Worm (Caenorhabditis elegans) whole organism, L4 larva: ENCODE results near the gene B0464.6.

Experiments used
- F10B5.3 ChIP-seq: sonication (generic microtip); optimal IDR thresholded peaks from 2 replicates; lab custom pipeline; 2016; ENCODE audit warnings: mild to moderate bottlenecking, missing genetic modification characterization, missing compliant biosample characterization
- F44E2.7 ChIP-seq: fragments of 200-800 bp; sonication (Bioruptor generic); IDR thresholded peaks from 2 replicates; pipeline ENCODE4 v2.1.2; 2022; ENCODE audit warnings: missing genetic modification characterization, missing compliant biosample characterization
- F49E8.2 ChIP-seq: sonication (generic microtip); optimal IDR thresholded peaks from 2 replicates; lab custom pipeline; 2016; ENCODE audit warnings: missing compliant biosample characterization, mild to moderate bottlenecking, missing genetic modification characterization, borderline replicate concordance
- Y48G9A.11 ChIP-seq: fragments of 200-800 bp; sonication (Bioruptor generic); IDR thresholded peaks from 2 replicates; pipeline ENCODE4 v1.3.6; 2022; ENCODE audit warnings: missing genetic modification reagents, missing genetic modification characterization, missing compliant biosample characterization
- ZK337.2 ChIP-seq: fragments of 200-800 bp; sonication (Bioruptor generic); IDR thresholded peaks from 2 replicates; pipeline ENCODE4 v1.3.6; 2022; ENCODE audit warnings: missing genetic modification reagents, missing genetic modification characterization, missing compliant biosample characterization
- ZK546.5 ChIP-seq, 2 experiments: sonication (generic microtip); optimal IDR thresholded peaks; 2 replicates each; lab custom pipeline; 2017; ENCODE audit warnings: missing biosample characterization in 2 of 2, missing genetic modification characterization in 2 of 2
- aha-1 ChIP-seq: fragments of 150-350 bp; peaks from one replicate; lab custom pipeline; 2014; ENCODE audit warnings: missing biosample characterization, missing genetic modification characterization
- ama-1 ChIP-seq: fragments of 150-350 bp; optimal IDR thresholded peaks from 2 replicates; lab custom pipeline; 2014; ENCODE audit warnings: inconsistent platforms, mixed read lengths
- arid-1 ChIP-seq: fragments of 200-800 bp; sonication (Bioruptor generic); conservative IDR thresholded peaks from 2 replicates; pipeline ENCODE4 v1.3.6; 2022; ENCODE audit warnings: missing genetic modification reagents, missing genetic modification characterization, missing compliant biosample characterization
- attf-4 ChIP-seq: sonication (generic microtip); optimal IDR thresholded peaks from 3 replicates; lab custom pipeline; 2017; ENCODE audit warnings: missing biosample characterization, missing genetic modification characterization
- ceh-62 ChIP-seq: sonication (generic microtip); optimal IDR thresholded peaks from 2 replicates; lab custom pipeline; 2017; ENCODE audit warnings: missing biosample characterization, missing genetic modification characterization
- ceh-82 ChIP-seq: sonication (generic microtip); optimal IDR thresholded peaks from 2 replicates; lab custom pipeline; 2017; ENCODE audit warnings: missing biosample characterization, missing genetic modification characterization
- ces-1 ChIP-seq: fragments of 150-350 bp; sonication (generic microtip); optimal IDR thresholded peaks from 4 replicates; lab custom pipeline; 2014; ENCODE audit warnings: missing biosample characterization, missing genetic modification reagents, missing genetic modification characterization
- daf-12 ChIP-seq: fragments of 150-350 bp; optimal IDR thresholded peaks from 2 replicates; lab custom pipeline; 2014; ENCODE audit warnings: missing biosample characterization, missing genetic modification reagents, missing genetic modification characterization
- daf-16 ChIP-seq, 3 experiments: sonication (generic microtip); optimal IDR thresholded peaks; 2 replicates each; lab custom pipeline; 2016 to 2017; ENCODE audit warnings: missing genetic modification characterization in 3 of 3, missing genetic modification reagents in 3 of 3, mild to moderate bottlenecking in 2 of 3, missing compliant biosample characterization in 2 of 3, missing biosample characterization in 1 of 3, moderate library complexity in 1 of 3
- dmd-6 ChIP-seq: fragments of 200-800 bp; sonication (Bioruptor generic); IDR thresholded peaks from 2 replicates; pipeline ENCODE4 v1.3.6; 2022; ENCODE audit warnings: missing genetic modification reagents, missing genetic modification characterization, missing compliant biosample characterization
- dmd-8 ChIP-seq: fragments of 200-800 bp; sonication (Bioruptor generic); IDR thresholded peaks from 2 replicates; pipeline ENCODE4 v1.3.6; 2022; ENCODE audit warnings: missing genetic modification characterization, missing compliant biosample characterization
- dmd-9 ChIP-seq: fragments of 200-800 bp; sonication (Bioruptor generic); IDR thresholded peaks from 2 replicates; pipeline ENCODE4 v1.3.6; 2022; ENCODE audit warnings: missing genetic modification reagents, missing genetic modification characterization, missing compliant biosample characterization
- dpl-1 ChIP-seq: fragments of 150-350 bp; optimal IDR thresholded peaks from 2 replicates; lab custom pipeline; 2014; ENCODE audit warnings: missing biosample characterization, missing genetic modification reagents, missing genetic modification characterization
- dve-1 ChIP-seq: sonication (generic microtip); optimal IDR thresholded peaks from 2 replicates; lab custom pipeline; 2017; ENCODE audit warnings: antibody characterized with exemption, mild to moderate bottlenecking, missing genetic modification characterization, missing compliant biosample characterization; ENCODE audit not compliant: insufficient read depth
- fkh-10 ChIP-seq: fragments of 150-350 bp; optimal IDR thresholded peaks from 2 replicates; lab custom pipeline; 2014; ENCODE audit warnings: missing biosample characterization, missing genetic modification reagents, missing genetic modification characterization
- fos-1 ChIP-seq: fragments of 150-350 bp; optimal IDR thresholded peaks from 2 replicates; lab custom pipeline; 2014; ENCODE audit warnings: missing biosample characterization, missing genetic modification characterization
- hlh-11 ChIP-seq: fragments of 200-800 bp; sonication (Bioruptor generic); optimal IDR thresholded peaks from 2 replicates; lab custom pipeline; 2018; ENCODE audit warnings: mild to moderate bottlenecking, missing genetic modification characterization, missing compliant biosample characterization
- jun-1 ChIP-seq: fragments of 150-350 bp; optimal IDR thresholded peaks from 2 replicates; lab custom pipeline; 2014; ENCODE audit warnings: missing biosample characterization, missing genetic modification reagents, missing genetic modification characterization
- lin-13 ChIP-seq: fragments of 150-350 bp; optimal IDR thresholded peaks from 2 replicates; lab custom pipeline; 2014; ENCODE audit warnings: missing biosample characterization, missing genetic modification reagents, missing genetic modification characterization
- lin-15B ChIP-seq: fragments of 150-350 bp; sonication (generic microtip); optimal IDR thresholded peaks from 3 replicates; lab custom pipeline; 2014; ENCODE audit warnings: missing biosample characterization, missing genetic modification characterization
- lin-38 ChIP-seq: fragments of 200-800 bp; sonication (Bioruptor generic); IDR thresholded peaks from 2 replicates; pipeline ENCODE4 v1.3.6; 2022; ENCODE audit warnings: missing genetic modification reagents, missing genetic modification characterization, missing compliant biosample characterization
- madf-5 ChIP-seq, 2 experiments: fragments of 200-800 bp; sonication (Bioruptor generic); IDR thresholded peaks; 2 replicates each; pipeline ENCODE4 v1.3.6; 2022; ENCODE audit warnings: missing compliant biosample characterization in 2 of 2, missing genetic modification characterization in 2 of 2
- madf-9 ChIP-seq: fragments of 200-800 bp; sonication (Bioruptor generic); conservative IDR thresholded peaks from 2 replicates; pipeline ENCODE4 v1.3.6; 2022; ENCODE audit warnings: missing genetic modification reagents, missing genetic modification characterization, missing compliant biosample characterization
- mep-1 ChIP-seq: fragments of 150-350 bp; sonication (generic microtip); optimal IDR thresholded peaks from 3 replicates; lab custom pipeline; 2014; ENCODE audit warnings: missing biosample characterization, missing genetic modification characterization
- mes-2 ChIP-seq: sonication (generic microtip); optimal IDR thresholded peaks from 2 replicates; lab custom pipeline; 2016; ENCODE audit warnings: missing genotype, mild to moderate bottlenecking, missing genetic modification characterization, missing compliant biosample characterization; ENCODE audit not compliant: poor library complexity, severe bottlenecking
- mxl-2 ChIP-seq: fragments of 200-800 bp; sonication (Bioruptor generic); conservative IDR thresholded peaks from 2 replicates; pipeline ENCODE4 v1.3.6; 2022; ENCODE audit warnings: missing genetic modification reagents, missing genetic modification characterization, missing compliant biosample characterization
- mxl-3 ChIP-seq: fragments of 200-800 bp; sonication (Bioruptor generic); optimal IDR thresholded peaks from 2 replicates; lab custom pipeline; 2018; ENCODE audit warnings: mild to moderate bottlenecking, missing genetic modification characterization, missing compliant biosample characterization
- nhr-237 ChIP-seq: sonication (generic microtip); optimal IDR thresholded peaks from 2 replicates; lab custom pipeline; 2017; ENCODE audit warnings: missing biosample characterization, missing genetic modification characterization
- nhr-25 ChIP-seq: sonication (generic microtip); optimal IDR thresholded peaks from 2 replicates; lab custom pipeline; 2017; ENCODE audit warnings: missing genetic modification characterization, mild to moderate bottlenecking, missing compliant biosample characterization, antibody characterized with exemption, moderate library complexity, borderline replicate concordance; ENCODE audit not compliant: insufficient read depth
- nhr-42 ChIP-seq: fragments of 200-800 bp; sonication (Bioruptor generic); IDR thresholded peaks from 2 replicates; pipeline ENCODE4 v1.3.6; 2022; ENCODE audit warnings: missing genetic modification characterization, missing compliant biosample characterization
- nhr-76 ChIP-seq: fragments of 150-350 bp; optimal IDR thresholded peaks from 2 replicates; lab custom pipeline; 2014; ENCODE audit warnings: missing biosample characterization, missing genetic modification characterization
- pqm-1 ChIP-seq: sonication (generic microtip); optimal IDR thresholded peaks from 2 replicates; lab custom pipeline; 2017; ENCODE audit warnings: missing biosample characterization, missing genetic modification characterization
- skn-1 ChIP-seq: fragments of 150-350 bp; optimal IDR thresholded peaks from 2 replicates; lab custom pipeline; 2014; ENCODE audit warnings: missing biosample characterization, missing genetic modification characterization
- snpc-1.2 ChIP-seq: fragments of 200-800 bp; sonication (Bioruptor generic); IDR thresholded peaks from 2 replicates; pipeline ENCODE4 v1.3.6; 2022; ENCODE audit warnings: missing genetic modification reagents, missing genetic modification characterization, missing compliant biosample characterization
- spr-1 ChIP-seq: sonication (generic microtip); optimal IDR thresholded peaks from 2 replicates; lab custom pipeline; 2016; ENCODE audit warnings: mild to moderate bottlenecking, missing genetic modification characterization, missing compliant biosample characterization
- tag-97 ChIP-seq: fragments of 200-800 bp; sonication (Bioruptor generic); IDR thresholded peaks from 2 replicates; pipeline ENCODE4 v1.3.6; 2022; ENCODE audit warnings: missing genetic modification characterization, missing compliant biosample characterization
- tra-1 ChIP-seq: fragments of 200-800 bp; sonication (Bioruptor generic); IDR thresholded peaks from 2 replicates; pipeline ENCODE4 v1.3.6; 2022; ENCODE audit warnings: missing genetic modification reagents, missing genetic modification characterization, missing compliant biosample characterization
- unc-130 ChIP-seq: sonication (generic microtip); optimal IDR thresholded peaks from 2 replicates; lab custom pipeline; 2016; ENCODE audit warnings: missing genetic modification reagents, missing genetic modification characterization, missing compliant biosample characterization
- unc-39 ChIP-seq: sonication (generic microtip); optimal IDR thresholded peaks from 2 replicates; lab custom pipeline; 2017; ENCODE audit warnings: missing biosample characterization, missing genetic modification characterization
- unc-62 ChIP-seq, 3 experiments: fragments of 150-350 bp in 1 of 3; sonication (generic microtip); optimal IDR thresholded peaks in 2 of 3; peaks in 1 of 3; 1 replicate in 1 of 3; 2 replicates in 2 of 3; lab custom pipeline; 2014 to 2017; ENCODE audit warnings: missing biosample characterization in 3 of 3, missing genetic modification characterization in 3 of 3, missing genetic modification reagents in 3 of 3, missing genotype in 1 of 3
- zfp-2 ChIP-seq: sonication (generic microtip); optimal IDR thresholded peaks from 2 replicates; lab custom pipeline; 2016; ENCODE audit warnings: mild to moderate bottlenecking, missing genetic modification characterization, missing compliant biosample characterization
- zip-2 ChIP-seq: fragments of 150-350 bp; optimal IDR thresholded peaks from 2 replicates; lab custom pipeline; 2014; ENCODE audit warnings: missing biosample characterization, missing genetic modification characterization
- ztf-11 ChIP-seq: fragments of 150-350 bp; optimal IDR thresholded peaks from 2 replicates; lab custom pipeline; 2014; ENCODE audit warnings: missing biosample characterization, missing genetic modification characterization
- ztf-7 ChIP-seq: fragments of 150-350 bp; optimal IDR thresholded peaks from 2 replicates; lab custom pipeline; 2014; ENCODE audit warnings: missing biosample characterization, missing genetic modification characterization

The B0464.6 gene

DNA sequence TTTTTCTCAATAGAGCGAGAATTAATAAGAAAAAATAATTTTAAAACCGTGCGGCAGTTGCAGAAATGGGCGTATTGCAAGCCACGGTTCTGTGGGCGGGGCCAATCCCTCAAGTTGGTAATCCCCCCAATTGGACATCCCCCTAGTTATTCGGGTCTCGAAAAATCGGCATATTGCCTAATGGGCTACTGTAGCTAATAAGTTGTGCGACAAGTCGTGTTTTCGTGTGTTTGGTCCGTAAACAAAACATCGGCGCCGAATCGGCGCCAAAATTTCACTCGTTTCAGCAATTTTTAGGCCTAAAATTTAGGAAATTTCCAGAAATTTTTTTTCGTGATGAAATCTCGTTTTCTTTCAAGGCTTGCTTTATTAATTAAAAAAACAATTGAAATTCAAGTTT is 38.6 kb upstream of the B0464.6 start:
- TF ChIP-seq skn-1 (tag; lab: Kevin White, UChicago) = no peak
- peak; percentile 54; the same call in 1 of the 2 replicates for TF ChIP-seq Y48G9A.11 (GFP tag; lab: Robert Waterston, UW)
- no peak for TF ChIP-seq mep-1 (tag; lab: Kevin White, UChicago)
- TF ChIP-seq dpl-1 (GFP tag; lab: Kevin White, UChicago) = no peak
- peak; percentile 67; the same call in 1 of the 2 replicates for TF ChIP-seq snpc-1.2
- no peak for TF ChIP-seq ama-1
- no peak for TF ChIP-seq nhr-42 (GFP tag; lab: Robert Waterston, UW)
- no peak for TF ChIP-seq hlh-11 (tag; lab: Kevin White, UChicago)
- no peak for TF ChIP-seq ztf-11 (tag; lab: Kevin White, UChicago)
- TF ChIP-seq spr-1 (tag; lab: Kevin White, UChicago) = no peak
- 0 out of 2 replicates have a peak, but pooled peaks have one; percentile 5 for TF ChIP-seq arid-1 (GFP tag; lab: Robert Waterston, UW)
- TF ChIP-seq lin-13 (GFP tag; lab: Kevin White, UChicago) = no peak
- no peak for TF ChIP-seq attf-4
- TF ChIP-seq nhr-76 (tag; lab: Kevin White, UChicago) = no peak
- no peak for TF ChIP-seq dmd-6 (GFP tag; lab: Robert Waterston, UW)
- TF ChIP-seq F10B5.3 = no peak
- TF ChIP-seq dve-1 (tag; lab: Kevin White, UChicago) = no peak
- TF ChIP-seq madf-5 (GFP tag; IDR thresholded peaks at IDR 0.05; lab: Robert Waterston, UW) = no peak
- no peak for TF ChIP-seq pqm-1 (tag; lab: Kevin White, UChicago)
- no peak for TF ChIP-seq F49E8.2
- no peak for TF ChIP-seq dmd-8 (GFP tag; lab: Robert Waterston, UW)
- TF ChIP-seq tra-1 (GFP tag; lab: Robert Waterston, UW) = no peak
- TF ChIP-seq ceh-62 (tag; lab: Kevin White, UChicago) = no peak
- TF ChIP-seq fos-1 (tag; lab: Kevin White, UChicago) = no peak
- TF ChIP-seq dmd-9 (GFP tag; lab: Robert Waterston, UW) = 0 out of 2 replicates have a peak, but pooled peaks have one; percentile 28
- no peak for TF ChIP-seq ztf-7 (tag; lab: Kevin White, UChicago)
- no peak for TF ChIP-seq jun-1 (tag; lab: Kevin White, UChicago)
- TF ChIP-seq lin-38 (GFP tag; lab: Robert Waterston, UW) = peak; percentile 61
- peak; percentile 65 for TF ChIP-seq unc-130 (GFP tag; lab: Kevin White, UChicago)
- TF ChIP-seq ceh-82 (tag; lab: Kevin White, UChicago) = no peak

DNA sequence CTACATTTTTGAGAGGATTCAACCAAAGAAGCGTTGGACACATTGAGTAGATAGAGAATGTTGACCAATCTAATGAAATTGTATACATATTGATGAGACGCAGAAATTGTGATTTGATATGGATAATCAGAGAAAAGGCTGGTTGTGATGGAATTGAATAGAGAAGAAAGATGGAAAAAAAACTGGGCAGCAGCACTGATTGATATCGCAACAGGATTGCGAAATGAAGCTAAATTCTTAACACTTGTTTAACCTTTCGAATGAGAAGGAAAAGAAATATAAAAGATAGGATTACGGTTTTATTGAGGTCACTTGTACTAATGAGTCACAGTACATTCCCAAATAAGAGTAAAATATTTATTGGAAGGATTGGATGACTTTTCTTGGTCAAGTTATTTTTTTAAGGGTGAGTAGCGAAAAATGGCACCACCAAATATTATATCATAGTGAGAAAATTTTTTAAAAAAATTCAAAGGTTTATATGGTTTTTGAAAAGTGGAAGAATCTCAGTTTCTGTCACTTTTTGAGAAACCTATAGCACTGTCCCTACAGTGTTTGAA is 36.5 kb upstream of the B0464.6 start:
- no peak for TF ChIP-seq spr-1 (tag; lab: Kevin White, UChicago)
- TF ChIP-seq lin-15B (tag; lab: Kevin White, UChicago) = no peak
- peak; percentile 11 for TF ChIP-seq nhr-25 (tag; lab: Kevin White, UChicago)
- TF ChIP-seq fkh-10 = no peak
- TF ChIP-seq ces-1 = no peak
- peak; percentile 85 for TF ChIP-seq aha-1 (tag; lab: Kevin White, UChicago)
- TF ChIP-seq unc-39 (tag; lab: Kevin White, UChicago) = no peak
- no peak for TF ChIP-seq tag-97
- no peak for TF ChIP-seq ZK546.5 (tag; optimal IDR thresholded peaks at IDR 0.05; lab: Kevin White, UChicago)
- peak in 1 of 2 experiments; percentile 96 for TF ChIP-seq unc-62 (GFP tag; optimal IDR thresholded peaks at IDR 0.05 in 1 of 2; lab: Kevin White, UChicago)
- no peak for TF ChIP-seq unc-62 (tag; optimal IDR thresholded peaks at IDR 0.05; lab: Kevin White, UChicago)
- no peak for TF ChIP-seq jun-1 (tag; lab: Kevin White, UChicago)
- TF ChIP-seq nhr-237 = no peak
- no peak for TF ChIP-seq ZK337.2
- no peak for TF ChIP-seq mes-2 (tag; lab: Kevin White, UChicago)
- TF ChIP-seq mxl-2 (GFP tag; lab: Robert Waterston, UW) = no peak
- TF ChIP-seq dpl-1 (GFP tag; lab: Kevin White, UChicago) = no peak
- TF ChIP-seq F44E2.7 (GFP tag; lab: Robert Waterston, UW) = no peak
- no peak for TF ChIP-seq zip-2
- no peak for TF ChIP-seq daf-12 (tag; lab: Kevin White, UChicago)
- no peak for TF ChIP-seq zfp-2 (tag; lab: Kevin White, UChicago)
- no peak for TF ChIP-seq daf-16 (GFP tag; optimal IDR thresholded peaks at IDR 0.05; lab: Kevin White, UChicago)
- TF ChIP-seq daf-16 (tag; optimal IDR thresholded peaks at IDR 0.05; lab: Kevin White, UChicago) = no peak
- no peak for TF ChIP-seq madf-9 (GFP tag; lab: Robert Waterston, UW)
- TF ChIP-seq mxl-3 (GFP tag; lab: Kevin White, UChicago) = peak; percentile 33
- TF ChIP-seq dmd-6 (GFP tag; lab: Robert Waterston, UW) = no peak
